Worm (Caenorhabditis elegans) whole organism, late embryonic: ENCODE data around the gene T05E12.8.

Experiments used
- C08G9.2 ChIP-seq: sonication (generic microtip); optimal IDR thresholded peaks from 2 replicates; lab custom pipeline; 2016; ENCODE audit warnings: mild to moderate bottlenecking, missing genetic modification characterization, moderate library complexity, missing compliant biosample characterization
- K02D7.2 ChIP-seq: sonication (generic microtip); optimal IDR thresholded peaks from 2 replicates; lab custom pipeline; 2017; ENCODE audit warnings: mild to moderate bottlenecking, missing genetic modification characterization, missing compliant biosample characterization
- T23F11.4 ChIP-seq: fragments of 200-800 bp; sonication (Bioruptor generic); optimal IDR thresholded peaks from 2 replicates; lab custom pipeline; 2018; ENCODE audit warnings: mild to moderate bottlenecking, missing genetic modification characterization, missing compliant biosample characterization
- ceh-14 ChIP-seq: sonication (generic microtip); optimal IDR thresholded peaks from 2 replicates; lab custom pipeline; 2016; ENCODE audit warnings: missing genotype, missing genetic modification characterization, missing compliant biosample characterization
- ceh-18 ChIP-seq: sonication (generic microtip); optimal IDR thresholded peaks from 2 replicates; lab custom pipeline; 2016; ENCODE audit warnings: missing genetic modification characterization, missing compliant biosample characterization
- ceh-19 ChIP-seq: fragments of 200-800 bp; sonication (Bioruptor generic); optimal IDR thresholded peaks from 2 replicates; lab custom pipeline; 2018; ENCODE audit warnings: mild to moderate bottlenecking, missing genetic modification characterization, missing compliant biosample characterization
- ceh-22 ChIP-seq: sonication (generic microtip); optimal IDR thresholded peaks from 2 replicates; lab custom pipeline; 2017; ENCODE audit warnings: missing biosample characterization, missing genetic modification characterization
- ceh-24 ChIP-seq: sonication (generic microtip); optimal IDR thresholded peaks from 2 replicates; lab custom pipeline; 2016; ENCODE audit warnings: mild to moderate bottlenecking, missing genetic modification characterization, missing compliant biosample characterization
- ceh-30 ChIP-seq: fragments of 150-350 bp; optimal IDR thresholded peaks from 2 replicates; lab custom pipeline; 2014; ENCODE audit warnings: missing biosample characterization, missing genetic modification characterization
- ceh-31 ChIP-seq: sonication (generic microtip); optimal IDR thresholded peaks from 2 replicates; lab custom pipeline; 2016; ENCODE audit warnings: missing genetic modification characterization, missing compliant biosample characterization
- ceh-48 ChIP-seq: sonication (generic microtip); optimal IDR thresholded peaks from 2 replicates; lab custom pipeline; 2016; ENCODE audit warnings: missing genetic modification characterization, inconsistent platforms, missing compliant biosample characterization
- ceh-6 ChIP-seq: fragments of 200-800 bp; sonication (Bioruptor generic); optimal IDR thresholded peaks from 2 replicates; lab custom pipeline; 2018; ENCODE audit warnings: mild to moderate bottlenecking, missing genetic modification characterization, missing compliant biosample characterization
- ceh-9 ChIP-seq: sonication (generic microtip); optimal IDR thresholded peaks from 2 replicates; lab custom pipeline; 2016; ENCODE audit warnings: mild to moderate bottlenecking, missing genetic modification characterization, inconsistent platforms, missing compliant biosample characterization
- dmd-4 ChIP-seq: sonication (generic microtip); optimal IDR thresholded peaks from 2 replicates; lab custom pipeline; 2016; ENCODE audit warnings: borderline replicate concordance, missing genetic modification characterization, missing compliant biosample characterization
- dve-1 ChIP-seq: sonication (generic microtip); optimal IDR thresholded peaks from 2 replicates; lab custom pipeline; 2017; ENCODE audit warnings: antibody characterized with exemption, mild to moderate bottlenecking, missing genetic modification characterization, missing compliant biosample characterization
- hlh-13 ChIP-seq: fragments of 200-800 bp; sonication (Bioruptor generic); optimal IDR thresholded peaks from 2 replicates; lab custom pipeline; 2018; ENCODE audit warnings: mild to moderate bottlenecking, missing genetic modification characterization, missing compliant biosample characterization
- hlh-15 ChIP-seq: sonication (generic microtip); optimal IDR thresholded peaks from 2 replicates; lab custom pipeline; 2016; ENCODE audit warnings: missing genetic modification characterization, missing compliant biosample characterization
- hlh-30 ChIP-seq: sonication (generic microtip); optimal IDR thresholded peaks from 2 replicates; lab custom pipeline; 2017; ENCODE audit warnings: antibody characterized with exemption, missing genetic modification characterization, missing compliant biosample characterization; ENCODE audit not compliant: insufficient read depth
- hlh-6 ChIP-seq: sonication (generic microtip); optimal IDR thresholded peaks from 2 replicates; lab custom pipeline; 2016; ENCODE audit warnings: missing genotype, missing genetic modification characterization, missing compliant biosample characterization
- lin-11 ChIP-seq: fragments of 200-800 bp; sonication (Bioruptor generic); optimal IDR thresholded peaks from 2 replicates; lab custom pipeline; 2018; ENCODE audit warnings: mild to moderate bottlenecking, missing genetic modification characterization, missing compliant biosample characterization
- madf-2 ChIP-seq: sonication (generic microtip); optimal IDR thresholded peaks from 2 replicates; lab custom pipeline; 2017; ENCODE audit warnings: missing genetic modification characterization, missing compliant biosample characterization
- nhr-11 ChIP-seq: fragments of 150-350 bp; optimal IDR thresholded peaks from 2 replicates; lab custom pipeline; 2014; ENCODE audit warnings: missing biosample characterization, missing genetic modification characterization
- nhr-232 ChIP-seq: sonication (generic microtip); optimal IDR thresholded peaks from 2 replicates; lab custom pipeline; 2016; ENCODE audit warnings: missing genetic modification characterization, missing compliant biosample characterization
- npax-4 ChIP-seq: sonication (generic microtip); optimal IDR thresholded peaks from 2 replicates; lab custom pipeline; 2016; ENCODE audit warnings: missing genetic modification characterization, missing compliant biosample characterization
- odd-2 ChIP-seq: sonication (generic microtip); optimal IDR thresholded peaks from 2 replicates; lab custom pipeline; 2017; ENCODE audit warnings: antibody characterized with exemption, mild to moderate bottlenecking, missing genetic modification characterization, missing compliant biosample characterization
- pat-9 ChIP-seq: fragments of 200-800 bp; sonication (Bioruptor generic); optimal IDR thresholded peaks from 2 replicates; lab custom pipeline; 2018; ENCODE audit warnings: mild to moderate bottlenecking, missing genetic modification characterization, moderate library complexity, missing compliant biosample characterization
- pha-2 ChIP-seq: sonication (generic microtip); optimal IDR thresholded peaks from 2 replicates; lab custom pipeline; 2017; ENCODE audit warnings: mild to moderate bottlenecking, missing genetic modification characterization, missing compliant biosample characterization
- pha-4 ChIP-seq: fragments of 150-350 bp; optimal IDR thresholded peaks from 2 replicates; lab custom pipeline; 2018; ENCODE audit warnings: missing biosample characterization, missing genetic modification reagents, missing genetic modification characterization
- rnt-1 ChIP-seq: sonication (generic microtip); optimal IDR thresholded peaks from 2 replicates; lab custom pipeline; 2016; ENCODE audit warnings: missing genetic modification characterization, missing compliant biosample characterization
- sdc-2 ChIP-seq: sonication (generic microtip); optimal IDR thresholded peaks from 2 replicates; lab custom pipeline; 2016; ENCODE audit warnings: missing genotype, missing genetic modification characterization, missing compliant biosample characterization
- sox-4 ChIP-seq: sonication (generic microtip); optimal IDR thresholded peaks from 2 replicates; lab custom pipeline; 2017; ENCODE audit warnings: mild to moderate bottlenecking, missing genetic modification characterization, inconsistent platforms, missing compliant biosample characterization
- ttx-3 ChIP-seq: sonication (generic microtip); optimal IDR thresholded peaks from 2 replicates; lab custom pipeline; 2016; ENCODE audit warnings: missing genetic modification reagents, missing genetic modification characterization, missing compliant biosample characterization
- unc-42 ChIP-seq: sonication (generic microtip); optimal IDR thresholded peaks from 2 replicates; lab custom pipeline; 2016; ENCODE audit warnings: missing genotype, missing genetic modification characterization, missing compliant biosample characterization
- unc-55 ChIP-seq: sonication (generic microtip); optimal IDR thresholded peaks from 2 replicates; lab custom pipeline; 2017; ENCODE audit warnings: missing biosample characterization, missing genetic modification reagents, missing genetic modification characterization

The T05E12.8 gene

DNA sequence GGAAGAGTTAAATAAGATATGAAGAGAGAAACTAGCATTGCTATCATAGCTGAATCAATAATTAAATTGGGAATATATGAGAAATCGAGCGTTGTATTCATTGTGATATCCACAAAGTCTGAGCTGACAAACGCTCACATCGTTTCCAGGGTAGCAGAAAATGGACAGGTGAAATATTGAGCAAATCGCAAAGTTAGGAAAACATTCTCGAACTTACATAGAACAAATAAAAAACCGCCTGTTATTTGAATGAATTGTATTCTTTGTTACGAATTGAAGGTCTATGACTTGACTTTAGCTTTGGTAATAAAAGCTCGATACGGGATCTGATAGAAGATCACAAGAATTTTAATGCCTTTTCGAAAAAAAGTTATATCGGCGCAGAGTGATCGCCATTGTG is 33.1 kb upstream of the T05E12.8 start, which contains the start of gene srz-94:
srz-94 (minus strand) TSS at position 101 of the 400 bp plus-strand sequence.
- TF ChIP-seq dmd-4 (no peak), ceh-30 (no peak), ttx-3 (tag; lab: Kevin White, UChicago) (no peak), ceh-6 (no peak), unc-55 (no peak), ceh-22 (tag; lab: Kevin White, UChicago) (no peak), C08G9.2 (tag; lab: Kevin White, UChicago) (no peak), dve-1 (tag; lab: Kevin White, UChicago) (no peak), K02D7.2 (tag; lab: Kevin White, UChicago) (no peak), pat-9 (no peak), pha-4 (no peak), nhr-232 (no peak), hlh-15 (no peak), madf-2 (tag; lab: Kevin White, UChicago) (no peak), ceh-14 (tag; lab: Kevin White, UChicago) (no peak)
- TF ChIP-seq, all 69 proteins: peak for 0

DNA sequence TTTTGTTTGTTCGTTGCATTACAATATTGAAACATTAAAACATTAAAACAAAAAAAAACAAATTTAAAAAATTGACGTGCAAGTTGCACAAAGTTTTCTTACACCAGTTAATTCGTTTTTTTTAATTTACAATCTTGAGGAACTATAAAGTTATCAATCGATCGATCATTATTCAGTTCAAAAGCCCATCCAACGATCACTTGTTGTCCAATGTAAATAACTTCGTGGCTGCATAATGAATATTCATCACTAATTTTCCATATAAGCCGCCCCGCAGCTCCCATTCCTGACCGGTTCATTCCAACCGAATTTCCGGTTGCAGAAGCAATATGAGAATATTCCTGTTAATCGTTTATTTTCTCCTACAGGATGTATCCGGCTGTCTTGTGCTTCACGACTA is 26.7 kb upstream of the T05E12.8 start, which contains the start of gene hpo-33:
hpo-33 (plus strand) TSS at position 301 of the 400 bp plus-strand sequence.
- TF ChIP-seq ceh-18: no peak
- TF ChIP-seq hlh-6 (tag; lab: Kevin White, UChicago): no peak
- no peak for TF ChIP-seq lin-11 (tag; lab: Kevin White, UChicago)
- TF ChIP-seq hlh-15: no peak
- TF ChIP-seq ceh-24 (tag; lab: Kevin White, UChicago): no peak

DNA sequence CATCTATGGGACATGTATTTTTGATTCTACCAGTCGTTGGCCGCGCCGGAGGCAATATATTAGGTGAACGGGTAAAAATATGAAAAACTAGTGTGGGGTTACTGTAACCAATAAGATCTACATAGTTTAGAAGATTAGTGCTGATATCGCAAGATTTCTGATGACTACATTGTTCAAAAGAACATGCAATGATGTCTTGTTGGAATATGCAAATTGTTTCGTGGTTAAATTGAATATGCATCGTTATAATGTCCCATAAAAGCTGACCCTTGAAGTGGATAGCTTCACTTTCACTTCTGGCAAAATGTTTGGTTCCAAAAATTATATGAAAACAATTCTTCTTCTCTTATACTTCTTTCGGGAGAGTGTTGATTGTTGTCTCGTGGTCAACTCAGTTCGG is 24.4 kb upstream of the T05E12.8 start, which contains the start of gene F28B1.2:
F28B1.2 (plus strand) TSS at position 301 of the 400 bp plus-strand sequence.
- TF ChIP-seq ceh-19 (GFP tag; lab: Kevin White, UChicago): no peak
- no peak for TF ChIP-seq madf-2 (tag; lab: Kevin White, UChicago)

DNA sequence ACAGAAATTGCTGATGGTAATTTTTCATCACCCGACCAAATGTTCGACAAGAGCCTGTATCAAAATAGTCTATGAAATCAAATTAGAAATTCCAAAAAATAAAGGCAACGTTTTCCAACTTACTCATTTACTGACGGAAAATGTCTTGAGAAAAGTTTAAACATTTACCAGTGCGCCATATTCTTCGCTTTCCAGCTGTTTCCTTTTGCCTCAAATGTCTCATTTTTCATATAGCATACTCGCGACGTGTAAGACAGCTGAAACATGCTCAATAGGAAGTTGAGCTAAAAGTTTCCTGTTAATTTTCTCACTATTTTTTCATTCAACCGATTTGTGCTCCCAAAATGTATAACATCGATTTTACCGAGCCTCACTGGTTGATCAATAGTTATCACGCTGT is 9.0 kb upstream of the T05E12.8 start, which contains the start of gene sri-66:
sri-66 (plus strand) TSS at position 301 of the 400 bp plus-strand sequence.
- TF ChIP-seq ceh-24 (tag; lab: Kevin White, UChicago): no peak
- no peak for TF ChIP-seq unc-42 (tag; lab: Kevin White, UChicago)
- TF ChIP-seq ceh-48 (tag; lab: Kevin White, UChicago): no peak
- no peak for TF ChIP-seq ceh-31
- TF ChIP-seq ceh-30: no peak
- no peak for TF ChIP-seq sdc-2 (tag; lab: Kevin White, UChicago)
- TF ChIP-seq lin-11 (tag; lab: Kevin White, UChicago): no peak
- no peak for TF ChIP-seq nhr-232
- TF ChIP-seq odd-2: no peak
- no peak for TF ChIP-seq nhr-11 (tag; lab: Kevin White, UChicago)
- TF ChIP-seq pha-2: no peak
- TF ChIP-seq sox-4: no peak
- TF ChIP-seq npax-4 (tag; lab: Kevin White, UChicago): no peak
- TF ChIP-seq hlh-30: no peak
- no peak for TF ChIP-seq dve-1 (tag; lab: Kevin White, UChicago)
- no peak for TF ChIP-seq ceh-9 (tag; lab: Kevin White, UChicago)
- no peak for TF ChIP-seq rnt-1
- no peak for TF ChIP-seq hlh-13 (GFP tag; lab: Kevin White, UChicago)

DNA sequence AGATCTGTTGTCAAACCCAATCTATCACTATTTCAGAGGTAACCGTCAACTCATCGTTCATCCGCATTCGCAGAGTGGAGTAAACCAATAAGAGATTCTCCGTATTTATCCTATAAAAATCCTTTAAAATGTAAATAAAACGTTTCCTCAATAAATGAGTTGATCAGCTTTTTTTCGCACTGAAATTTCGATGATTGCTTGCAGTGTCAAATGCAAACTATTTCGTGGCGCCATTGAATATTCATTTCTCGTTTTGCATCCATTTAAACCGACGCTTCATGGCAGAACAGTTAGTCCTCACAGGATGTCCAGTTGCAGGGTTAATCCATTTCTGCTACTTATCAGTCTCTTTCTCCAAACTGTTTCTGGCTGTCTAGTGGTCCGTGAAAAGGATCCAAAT is 7.4 kb upstream of the T05E12.8 start, which contains the start of gene F28B1.9:
F28B1.9 (plus strand) TSS at position 301 of the 400 bp plus-strand sequence.
- no peak for TF ChIP-seq nhr-232

DNA sequence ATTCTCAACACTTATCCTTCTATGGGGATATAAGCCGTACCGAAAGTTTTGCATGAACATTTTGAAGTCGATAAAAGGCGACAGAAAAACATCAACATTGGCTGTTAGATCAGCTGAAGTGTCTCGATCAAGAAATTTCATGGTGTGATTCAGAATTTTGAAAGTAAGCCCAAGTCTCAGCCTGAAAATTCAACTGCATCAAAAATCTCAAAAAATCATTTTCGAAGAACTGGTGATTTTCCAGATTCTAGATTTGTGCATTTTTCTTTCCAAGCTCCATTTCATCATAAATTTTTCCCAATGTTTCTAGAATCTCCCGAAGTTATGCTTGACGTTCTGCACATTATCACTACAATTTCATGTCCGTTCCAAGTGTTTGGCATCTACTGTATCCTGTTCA is 4.3 kb upstream of the T05E12.8 start, which contains the start of gene srh-255:
srh-255 (plus strand) TSS at position 301 of the 400 bp plus-strand sequence.
- TF ChIP-seq dve-1 (tag; lab: Kevin White, UChicago): no peak
- TF ChIP-seq T23F11.4 (GFP tag; lab: Kevin White, UChicago): no peak
